Worm (Caenorhabditis elegans) whole organism, L4 larva: ENCODE data around the gene K11E4.1.
A peak's percentile ranks its signal among the peaks of the same experiment; 100 is the strongest.

Experiments used
- F37D6.2 ChIP-seq: sonication (generic microtip); optimal IDR thresholded peaks from 2 replicates; lab custom pipeline; 2016; ENCODE audit warnings: mild to moderate bottlenecking, missing genetic modification characterization, missing compliant biosample characterization
- F44E2.7 ChIP-seq: fragments of 200-800 bp; sonication (Bioruptor generic); IDR thresholded peaks from 2 replicates; pipeline ENCODE4 v2.1.2; 2022; ENCODE audit warnings: missing genetic modification characterization, missing compliant biosample characterization
- F49E8.2 ChIP-seq: sonication (generic microtip); optimal IDR thresholded peaks from 2 replicates; lab custom pipeline; 2016; ENCODE audit warnings: missing compliant biosample characterization, mild to moderate bottlenecking, missing genetic modification characterization, borderline replicate concordance
- Y105C5A.15 ChIP-seq: fragments of 200-800 bp; sonication (Bioruptor generic); IDR thresholded peaks from 2 replicates; pipeline ENCODE4 v1.3.6; 2022; ENCODE audit warnings: missing genetic modification characterization, missing compliant biosample characterization
- Y48G9A.11 ChIP-seq: fragments of 200-800 bp; sonication (Bioruptor generic); IDR thresholded peaks from 2 replicates; pipeline ENCODE4 v1.3.6; 2022; ENCODE audit warnings: missing genetic modification reagents, missing genetic modification characterization, missing compliant biosample characterization
- Y5F2A.4 ChIP-seq: fragments of 200-800 bp; sonication (Bioruptor generic); optimal IDR thresholded peaks from 2 replicates; lab custom pipeline; 2018; ENCODE audit warnings: mild to moderate bottlenecking, missing genetic modification characterization, missing compliant biosample characterization
- ZK546.5 ChIP-seq, 2 experiments: sonication (generic microtip); optimal IDR thresholded peaks; 2 replicates each; lab custom pipeline; 2017; ENCODE audit warnings: missing biosample characterization in 2 of 2, missing genetic modification characterization in 2 of 2
- aha-1 ChIP-seq: fragments of 150-350 bp; peaks from one replicate; lab custom pipeline; 2014; ENCODE audit warnings: missing biosample characterization, missing genetic modification characterization
- aly-2 ChIP-seq: sonication (generic microtip); optimal IDR thresholded peaks from 2 replicates; lab custom pipeline; 2018; ENCODE audit warnings: missing biosample characterization, missing genetic modification characterization
- ama-1 ChIP-seq: fragments of 150-350 bp; optimal IDR thresholded peaks from 2 replicates; lab custom pipeline; 2014; ENCODE audit warnings: inconsistent platforms, mixed read lengths
- arid-1 ChIP-seq: fragments of 200-800 bp; sonication (Bioruptor generic); conservative IDR thresholded peaks from 2 replicates; pipeline ENCODE4 v1.3.6; 2022; ENCODE audit warnings: missing genetic modification reagents, missing genetic modification characterization, missing compliant biosample characterization
- ceh-28 ChIP-seq: fragments of 150-350 bp; optimal IDR thresholded peaks from 2 replicates; lab custom pipeline; 2014; ENCODE audit warnings: missing biosample characterization, missing genetic modification reagents, missing genetic modification characterization
- ceh-82 ChIP-seq: sonication (generic microtip); optimal IDR thresholded peaks from 2 replicates; lab custom pipeline; 2017; ENCODE audit warnings: missing biosample characterization, missing genetic modification characterization
- ctbp-1 ChIP-seq: fragments of 200-800 bp; sonication (Bioruptor generic); IDR thresholded peaks from 2 replicates; pipeline ENCODE4 v1.3.6; 2022; ENCODE audit warnings: missing genetic modification reagents, missing genetic modification characterization, missing compliant biosample characterization
- dmd-9 ChIP-seq: fragments of 200-800 bp; sonication (Bioruptor generic); IDR thresholded peaks from 2 replicates; pipeline ENCODE4 v1.3.6; 2022; ENCODE audit warnings: missing genetic modification reagents, missing genetic modification characterization, missing compliant biosample characterization
- dpl-1 ChIP-seq: fragments of 150-350 bp; optimal IDR thresholded peaks from 2 replicates; lab custom pipeline; 2014; ENCODE audit warnings: missing biosample characterization, missing genetic modification reagents, missing genetic modification characterization
- duxl-1 ChIP-seq: sonication (generic microtip); optimal IDR thresholded peaks from 2 replicates; lab custom pipeline; 2016; ENCODE audit warnings: mild to moderate bottlenecking, missing genetic modification characterization, moderate library complexity, missing compliant biosample characterization; ENCODE audit not compliant: poor library complexity
- dve-1 ChIP-seq: sonication (generic microtip); optimal IDR thresholded peaks from 2 replicates; lab custom pipeline; 2017; ENCODE audit warnings: antibody characterized with exemption, mild to moderate bottlenecking, missing genetic modification characterization, missing compliant biosample characterization; ENCODE audit not compliant: insufficient read depth
- egl-43 ChIP-seq: fragments of 200-800 bp; sonication (Bioruptor generic); IDR thresholded peaks from 2 replicates; pipeline ENCODE4 v1.3.6; 2022; ENCODE audit warnings: missing genetic modification reagents, missing genetic modification characterization, missing compliant biosample characterization
- fos-1 ChIP-seq: fragments of 150-350 bp; optimal IDR thresholded peaks from 2 replicates; lab custom pipeline; 2014; ENCODE audit warnings: missing biosample characterization, missing genetic modification characterization
- gei-8 ChIP-seq: fragments of 200-800 bp; sonication (Bioruptor generic); optimal IDR thresholded peaks from 2 replicates; lab custom pipeline; 2018; ENCODE audit warnings: mild to moderate bottlenecking, missing genetic modification characterization, missing compliant biosample characterization
- hmg-1.1 ChIP-seq: fragments of 200-800 bp; sonication (Bioruptor generic); IDR thresholded peaks from 2 replicates; pipeline ENCODE4 v1.3.6; 2022; ENCODE audit warnings: missing genetic modification reagents, missing genetic modification characterization, missing compliant biosample characterization
- lim-7 ChIP-seq: fragments of 200-800 bp; sonication (Bioruptor generic); IDR thresholded peaks from 2 replicates; pipeline ENCODE4 v1.3.6; 2022; ENCODE audit warnings: missing genetic modification characterization, missing compliant biosample characterization
- lin-1 ChIP-seq: fragments of 200-800 bp; sonication (Bioruptor generic); IDR thresholded peaks from 2 replicates; pipeline ENCODE4 v1.3.6; 2022; ENCODE audit warnings: missing genetic modification reagents, missing genetic modification characterization, missing compliant biosample characterization
- lin-15B ChIP-seq: fragments of 150-350 bp; sonication (generic microtip); optimal IDR thresholded peaks from 3 replicates; lab custom pipeline; 2014; ENCODE audit warnings: missing biosample characterization, missing genetic modification characterization
- lin-39 ChIP-seq: fragments of 150-350 bp; optimal IDR thresholded peaks from 2 replicates; lab custom pipeline; 2014; ENCODE audit warnings: missing biosample characterization, missing genetic modification reagents, missing genetic modification characterization
- lsy-2 ChIP-seq, 2 experiments: fragments of 150-350 bp in 1 of 2; sonication (generic microtip) in 1 of 2; optimal IDR thresholded peaks; 2 replicates each; lab custom pipeline; 2014 to 2017; ENCODE audit warnings: missing biosample characterization in 2 of 2, missing genetic modification characterization in 2 of 2
- madf-5 ChIP-seq, 2 experiments: fragments of 200-800 bp; sonication (Bioruptor generic); IDR thresholded peaks; 2 replicates each; pipeline ENCODE4 v1.3.6; 2022; ENCODE audit warnings: missing compliant biosample characterization in 2 of 2, missing genetic modification characterization in 2 of 2
- mep-1 ChIP-seq: fragments of 150-350 bp; sonication (generic microtip); optimal IDR thresholded peaks from 3 replicates; lab custom pipeline; 2014; ENCODE audit warnings: missing biosample characterization, missing genetic modification characterization
- mxl-2 ChIP-seq: fragments of 200-800 bp; sonication (Bioruptor generic); conservative IDR thresholded peaks from 2 replicates; pipeline ENCODE4 v1.3.6; 2022; ENCODE audit warnings: missing genetic modification reagents, missing genetic modification characterization, missing compliant biosample characterization
- nhr-10 ChIP-seq: fragments of 150-350 bp; optimal IDR thresholded peaks from 2 replicates; lab custom pipeline; 2014; ENCODE audit warnings: missing biosample characterization, missing genetic modification characterization
- nhr-25 ChIP-seq: sonication (generic microtip); optimal IDR thresholded peaks from 2 replicates; lab custom pipeline; 2017; ENCODE audit warnings: missing genetic modification characterization, mild to moderate bottlenecking, missing compliant biosample characterization, antibody characterized with exemption, moderate library complexity, borderline replicate concordance; ENCODE audit not compliant: insufficient read depth
- nhr-28 ChIP-seq: fragments of 150-350 bp; optimal IDR thresholded peaks from 2 replicates; lab custom pipeline; 2014; ENCODE audit warnings: missing biosample characterization, missing genetic modification characterization
- nhr-48 ChIP-seq: sonication (generic microtip); optimal IDR thresholded peaks from 2 replicates; lab custom pipeline; 2016; ENCODE audit warnings: mild to moderate bottlenecking, missing genetic modification characterization, missing compliant biosample characterization
- nhr-76 ChIP-seq: fragments of 150-350 bp; optimal IDR thresholded peaks from 2 replicates; lab custom pipeline; 2014; ENCODE audit warnings: missing biosample characterization, missing genetic modification characterization
- nhr-77 ChIP-seq: fragments of 150-350 bp; optimal IDR thresholded peaks from 2 replicates; lab custom pipeline; 2014; ENCODE audit warnings: missing biosample characterization, missing genetic modification characterization
- pqm-1 ChIP-seq: sonication (generic microtip); optimal IDR thresholded peaks from 2 replicates; lab custom pipeline; 2017; ENCODE audit warnings: missing biosample characterization, missing genetic modification characterization
- rbr-2 ChIP-seq: sonication (generic microtip); optimal IDR thresholded peaks from 2 replicates; lab custom pipeline; 2016; ENCODE audit warnings: missing genotype, missing genetic modification characterization, missing compliant biosample characterization
- snpc-4 ChIP-seq: fragments of 150-350 bp; optimal IDR thresholded peaks from 2 replicates; lab custom pipeline; 2014; ENCODE audit warnings: missing biosample characterization, missing genetic modification characterization
- tag-97 ChIP-seq: fragments of 200-800 bp; sonication (Bioruptor generic); IDR thresholded peaks from 2 replicates; pipeline ENCODE4 v1.3.6; 2022; ENCODE audit warnings: missing genetic modification characterization, missing compliant biosample characterization
- unc-39 ChIP-seq: sonication (generic microtip); optimal IDR thresholded peaks from 2 replicates; lab custom pipeline; 2017; ENCODE audit warnings: missing biosample characterization, missing genetic modification characterization
- unc-62 ChIP-seq, 3 experiments: fragments of 150-350 bp in 1 of 3; sonication (generic microtip); optimal IDR thresholded peaks in 2 of 3; peaks in 1 of 3; 1 replicate in 1 of 3; 2 replicates in 2 of 3; lab custom pipeline; 2014 to 2017; ENCODE audit warnings: missing biosample characterization in 3 of 3, missing genetic modification characterization in 3 of 3, missing genetic modification reagents in 3 of 3, missing genotype in 1 of 3
- zip-11 ChIP-seq: fragments of 200-800 bp; sonication (Bioruptor generic); IDR thresholded peaks from 2 replicates; pipeline ENCODE4 v1.3.6; 2022; ENCODE audit warnings: missing genetic modification characterization, missing compliant biosample characterization

Gene K11E4.1

ce11 chrX:13730209-13730975 lies 16.4 kb downstream of the K11E4.1 start (continued):
- TF ChIP-seq ZK546.5 (tag; optimal IDR thresholded peaks at IDR 0.05; lab: Kevin White, UChicago) (no peak), dmd-9 (GFP tag; lab: Robert Waterston, UW) (0 out of 2 replicates have a peak, but pooled peaks have one; percentile 26), F44E2.7 (GFP tag; lab: Robert Waterston, UW) (peak; percentile 89), mxl-2 (GFP tag; lab: Robert Waterston, UW) (peak; percentile 51; the same call in 1 of the 2 replicates), aha-1 (tag; lab: Kevin White, UChicago) (peak; percentile 93), arid-1 (GFP tag; lab: Robert Waterston, UW) (peak; percentile 81), snpc-4 (tag; lab: Kevin White, UChicago) (no peak), egl-43 (GFP tag; lab: Robert Waterston, UW) (peak; percentile 86), hmg-1.1 (peak; percentile 65), F49E8.2 (peak; percentile 3), tag-97 (GFP tag; lab: Robert Waterston, UW) (no peak), gei-8 (GFP tag; lab: Kevin White, UChicago) (peak; percentile 59), lsy-2 (tag; optimal IDR thresholded peaks at IDR 0.05; lab: Kevin White, UChicago) (peak in 1 of 2 experiments; percentile 26), aly-2 (tag; lab: Kevin White, UChicago) (no peak), nhr-77 (tag; lab: Kevin White, UChicago) (no peak), F37D6.2 (no peak), unc-39 (tag; lab: Kevin White, UChicago) (no peak), dpl-1 (GFP tag; lab: Kevin White, UChicago) (no peak), pqm-1 (tag; lab: Kevin White, UChicago) (no peak), Y48G9A.11 (GFP tag; lab: Robert Waterston, UW) (peak; percentile 54), zip-11 (GFP tag; lab: Robert Waterston, UW) (peak; percentile 13; the same call in 1 of the 2 replicates), fos-1 (tag; lab: Kevin White, UChicago) (no peak), ama-1 (lab: Kevin White, UChicago) (no peak), nhr-76 (no peak), rbr-2 (peak; percentile 19), mep-1 (tag; lab: Kevin White, UChicago) (peak; percentile 12), lim-7 (GFP tag; lab: Robert Waterston, UW) (peak; percentile 92), lin-39 (no peak), dve-1 (tag; lab: Kevin White, UChicago) (no peak), madf-5 (GFP tag; IDR thresholded peaks at IDR 0.05; lab: Robert Waterston, UW) (0 out of 4 replicates have a peak, but pooled peaks have one; percentile 45 to 80), nhr-28 (tag; lab: Kevin White, UChicago) (peak; percentile 5), ceh-28 (tag; lab: Kevin White, UChicago) (no peak), ceh-82 (tag; lab: Kevin White, UChicago) (no peak), nhr-25 (tag; lab: Kevin White, UChicago) (peak; percentile 44), lin-1 (GFP tag; lab: Robert Waterston, UW) (0 out of 2 replicates have a peak, but pooled peaks have one; percentile 46), duxl-1 (tag; lab: Kevin White, UChicago) (peak; percentile 87), Y105C5A.15 (GFP tag; lab: Robert Waterston, UW) (peak; percentile 95)
- TF ChIP-seq, all 104 proteins: peak for 51

ce11 chrX:13736679-13737078 lies 22.7 kb downstream of the K11E4.1 start:
- TF ChIP-seq nhr-48 (tag; lab: Kevin White, UChicago) = peak; percentile 28
- no peak for TF ChIP-seq F44E2.7 (GFP tag; lab: Robert Waterston, UW)
- TF ChIP-seq lim-7 (GFP tag; lab: Robert Waterston, UW) = no peak
- no peak for TF ChIP-seq nhr-25 (tag; lab: Kevin White, UChicago)
- no peak for TF ChIP-seq Y5F2A.4 (GFP tag; lab: Kevin White, UChicago)
- peak in 1 of 2 experiments; percentile 70 for TF ChIP-seq unc-62 (GFP tag; optimal IDR thresholded peaks at IDR 0.05 in 1 of 2; lab: Kevin White, UChicago)
- TF ChIP-seq unc-62 (tag; optimal IDR thresholded peaks at IDR 0.05; lab: Kevin White, UChicago) = no peak
- TF ChIP-seq nhr-10 = no peak
- TF ChIP-seq mxl-2 (GFP tag; lab: Robert Waterston, UW) = no peak
- no peak for TF ChIP-seq fos-1 (tag; lab: Kevin White, UChicago)
- TF ChIP-seq ceh-28 (tag; lab: Kevin White, UChicago) = no peak
- TF ChIP-seq lin-15B (tag; lab: Kevin White, UChicago) = no peak
- TF ChIP-seq ctbp-1 (GFP tag; lab: Robert Waterston, UW) = no peak
